Worm (Caenorhabditis elegans) whole organism, L4 larva: Measurements from ENCODE around the gene serp-1.2.

Experiments
- D1046.2 ChIP-seq: fragments of 200-800 bp; sonication (Bioruptor generic); IDR thresholded peaks from 2 replicates; pipeline ENCODE4 v1.3.6; 2022; ENCODE audit warnings: missing genetic modification characterization, missing compliant biosample characterization
- F10B5.3 ChIP-seq: sonication (generic microtip); optimal IDR thresholded peaks from 2 replicates; lab custom pipeline; 2016; ENCODE audit warnings: mild to moderate bottlenecking, missing genetic modification characterization, missing compliant biosample characterization
- F26F4.8 ChIP-seq: fragments of 200-800 bp; sonication (Bioruptor generic); conservative IDR thresholded peaks from 2 replicates; pipeline ENCODE4 v1.3.6; 2022; ENCODE audit warnings: missing genetic modification characterization, missing compliant biosample characterization
- F37D6.2 ChIP-seq: sonication (generic microtip); optimal IDR thresholded peaks from 2 replicates; lab custom pipeline; 2016; ENCODE audit warnings: mild to moderate bottlenecking, missing genetic modification characterization, missing compliant biosample characterization
- T26A8.4 ChIP-seq: fragments of 200-800 bp; sonication (Bioruptor generic); IDR thresholded peaks from 2 replicates; pipeline ENCODE4 v1.3.6; 2022; ENCODE audit warnings: missing genetic modification characterization, missing compliant biosample characterization
- Y105C5A.15 ChIP-seq: fragments of 200-800 bp; sonication (Bioruptor generic); IDR thresholded peaks from 2 replicates; pipeline ENCODE4 v1.3.6; 2022; ENCODE audit warnings: missing genetic modification characterization, missing compliant biosample characterization
- Y5F2A.4 ChIP-seq: fragments of 200-800 bp; sonication (Bioruptor generic); optimal IDR thresholded peaks from 2 replicates; lab custom pipeline; 2018; ENCODE audit warnings: mild to moderate bottlenecking, missing genetic modification characterization, missing compliant biosample characterization
- ZK337.2 ChIP-seq: fragments of 200-800 bp; sonication (Bioruptor generic); IDR thresholded peaks from 2 replicates; pipeline ENCODE4 v1.3.6; 2022; ENCODE audit warnings: missing genetic modification reagents, missing genetic modification characterization, missing compliant biosample characterization
- ZK546.5 ChIP-seq, 2 experiments: sonication (generic microtip); optimal IDR thresholded peaks; 2 replicates each; lab custom pipeline; 2017; ENCODE audit warnings: missing biosample characterization in 2 of 2, missing genetic modification characterization in 2 of 2
- aha-1 ChIP-seq: fragments of 150-350 bp; peaks from one replicate; lab custom pipeline; 2014; ENCODE audit warnings: missing biosample characterization, missing genetic modification characterization
- aly-2 ChIP-seq: sonication (generic microtip); optimal IDR thresholded peaks from 2 replicates; lab custom pipeline; 2018; ENCODE audit warnings: missing biosample characterization, missing genetic modification characterization
- ceh-32 ChIP-seq: sonication (generic microtip); optimal IDR thresholded peaks from 2 replicates; lab custom pipeline; 2016; ENCODE audit warnings: mild to moderate bottlenecking, missing genetic modification characterization, missing compliant biosample characterization; ENCODE audit not compliant: poor library complexity
- ceh-44 ChIP-seq: fragments of 200-800 bp; sonication (Bioruptor generic); IDR thresholded peaks from 2 replicates; pipeline ENCODE4 v1.3.6; 2022; ENCODE audit warnings: missing genetic modification reagents, missing genetic modification characterization, missing compliant biosample characterization
- cey-2 ChIP-seq: sonication (generic microtip); optimal IDR thresholded peaks from 3 replicates; lab custom pipeline; 2017; ENCODE audit warnings: missing genetic modification characterization, mild to moderate bottlenecking, missing compliant biosample characterization, antibody characterized with exemption, borderline replicate concordance; ENCODE audit not compliant: insufficient read depth
- daf-16 ChIP-seq, 3 experiments: sonication (generic microtip); optimal IDR thresholded peaks; 2 replicates each; lab custom pipeline; 2016 to 2017; ENCODE audit warnings: missing genetic modification characterization in 3 of 3, missing genetic modification reagents in 3 of 3, mild to moderate bottlenecking in 2 of 3, missing compliant biosample characterization in 2 of 3, missing biosample characterization in 1 of 3, moderate library complexity in 1 of 3
- dmd-6 ChIP-seq: fragments of 200-800 bp; sonication (Bioruptor generic); IDR thresholded peaks from 2 replicates; pipeline ENCODE4 v1.3.6; 2022; ENCODE audit warnings: missing genetic modification reagents, missing genetic modification characterization, missing compliant biosample characterization
- dpl-1 ChIP-seq: fragments of 150-350 bp; optimal IDR thresholded peaks from 2 replicates; lab custom pipeline; 2014; ENCODE audit warnings: missing biosample characterization, missing genetic modification reagents, missing genetic modification characterization
- duxl-1 ChIP-seq: sonication (generic microtip); optimal IDR thresholded peaks from 2 replicates; lab custom pipeline; 2016; ENCODE audit warnings: mild to moderate bottlenecking, missing genetic modification characterization, moderate library complexity, missing compliant biosample characterization; ENCODE audit not compliant: poor library complexity
- dve-1 ChIP-seq: sonication (generic microtip); optimal IDR thresholded peaks from 2 replicates; lab custom pipeline; 2017; ENCODE audit warnings: antibody characterized with exemption, mild to moderate bottlenecking, missing genetic modification characterization, missing compliant biosample characterization; ENCODE audit not compliant: insufficient read depth
- egl-43 ChIP-seq: fragments of 200-800 bp; sonication (Bioruptor generic); IDR thresholded peaks from 2 replicates; pipeline ENCODE4 v1.3.6; 2022; ENCODE audit warnings: missing genetic modification reagents, missing genetic modification characterization, missing compliant biosample characterization
- gei-8 ChIP-seq: fragments of 200-800 bp; sonication (Bioruptor generic); optimal IDR thresholded peaks from 2 replicates; lab custom pipeline; 2018; ENCODE audit warnings: mild to moderate bottlenecking, missing genetic modification characterization, missing compliant biosample characterization
- hif-1 ChIP-seq, 2 experiments: sonication (generic microtip); optimal IDR thresholded peaks; 2 replicates each; lab custom pipeline; 2016 to 2017; ENCODE audit warnings: missing compliant biosample characterization in 2 of 2, missing genetic modification characterization in 2 of 2, missing genetic modification reagents in 2 of 2, missing genotype in 2 of 2, mild to moderate bottlenecking in 1 of 2
- hmg-1.1 ChIP-seq: fragments of 200-800 bp; sonication (Bioruptor generic); IDR thresholded peaks from 2 replicates; pipeline ENCODE4 v1.3.6; 2022; ENCODE audit warnings: missing genetic modification reagents, missing genetic modification characterization, missing compliant biosample characterization
- lin-1 ChIP-seq: fragments of 200-800 bp; sonication (Bioruptor generic); IDR thresholded peaks from 2 replicates; pipeline ENCODE4 v1.3.6; 2022; ENCODE audit warnings: missing genetic modification reagents, missing genetic modification characterization, missing compliant biosample characterization
- lin-13 ChIP-seq: fragments of 150-350 bp; optimal IDR thresholded peaks from 2 replicates; lab custom pipeline; 2014; ENCODE audit warnings: missing biosample characterization, missing genetic modification reagents, missing genetic modification characterization
- lin-38 ChIP-seq: fragments of 200-800 bp; sonication (Bioruptor generic); IDR thresholded peaks from 2 replicates; pipeline ENCODE4 v1.3.6; 2022; ENCODE audit warnings: missing genetic modification reagents, missing genetic modification characterization, missing compliant biosample characterization
- mdl-1 ChIP-seq, 2 experiments: fragments of 150-350 bp in 1 of 2; sonication (generic microtip) in 1 of 2; optimal IDR thresholded peaks; 2 replicates each; lab custom pipeline; 2014 to 2017; ENCODE audit warnings: missing biosample characterization in 2 of 2, missing genetic modification characterization in 2 of 2
- mdt-29 ChIP-seq: fragments of 200-800 bp; sonication (Bioruptor generic); IDR thresholded peaks from 2 replicates; pipeline ENCODE4 v1.3.6; 2022; ENCODE audit warnings: missing genetic modification reagents, missing genetic modification characterization, missing compliant biosample characterization
- mes-2 ChIP-seq: sonication (generic microtip); optimal IDR thresholded peaks from 2 replicates; lab custom pipeline; 2016; ENCODE audit warnings: missing genotype, mild to moderate bottlenecking, missing genetic modification characterization, missing compliant biosample characterization; ENCODE audit not compliant: poor library complexity, severe bottlenecking
- mxl-2 ChIP-seq: fragments of 200-800 bp; sonication (Bioruptor generic); conservative IDR thresholded peaks from 2 replicates; pipeline ENCODE4 v1.3.6; 2022; ENCODE audit warnings: missing genetic modification reagents, missing genetic modification characterization, missing compliant biosample characterization
- mxl-3 ChIP-seq: fragments of 200-800 bp; sonication (Bioruptor generic); optimal IDR thresholded peaks from 2 replicates; lab custom pipeline; 2018; ENCODE audit warnings: mild to moderate bottlenecking, missing genetic modification characterization, missing compliant biosample characterization
- nhr-10 ChIP-seq: fragments of 150-350 bp; optimal IDR thresholded peaks from 2 replicates; lab custom pipeline; 2014; ENCODE audit warnings: missing biosample characterization, missing genetic modification characterization
- nhr-237 ChIP-seq: sonication (generic microtip); optimal IDR thresholded peaks from 2 replicates; lab custom pipeline; 2017; ENCODE audit warnings: missing biosample characterization, missing genetic modification characterization
- nhr-28 ChIP-seq: fragments of 150-350 bp; optimal IDR thresholded peaks from 2 replicates; lab custom pipeline; 2014; ENCODE audit warnings: missing biosample characterization, missing genetic modification characterization
- nhr-41 ChIP-seq: fragments of 200-800 bp; sonication (Bioruptor generic); IDR thresholded peaks from 2 replicates; pipeline ENCODE4 v1.3.6; 2022; ENCODE audit warnings: missing genetic modification reagents, missing genetic modification characterization, missing compliant biosample characterization
- nhr-42 ChIP-seq: fragments of 200-800 bp; sonication (Bioruptor generic); IDR thresholded peaks from 2 replicates; pipeline ENCODE4 v1.3.6; 2022; ENCODE audit warnings: missing genetic modification characterization, missing compliant biosample characterization
- nhr-76 ChIP-seq: fragments of 150-350 bp; optimal IDR thresholded peaks from 2 replicates; lab custom pipeline; 2014; ENCODE audit warnings: missing biosample characterization, missing genetic modification characterization
- nhr-77 ChIP-seq: fragments of 150-350 bp; optimal IDR thresholded peaks from 2 replicates; lab custom pipeline; 2014; ENCODE audit warnings: missing biosample characterization, missing genetic modification characterization
- pha-4 ChIP-seq, 2 experiments: fragments of 150-350 bp in 1 of 2; fragments of 200-800 bp in 1 of 2; sonication (Bioruptor generic) in 1 of 2; IDR thresholded peaks in 1 of 2; optimal IDR thresholded peaks in 1 of 2; 2 replicates each; pipeline versions ENCODE4 v1.3.6 to Lab custom; 2014 to 2022; ENCODE audit warnings: missing genetic modification characterization in 2 of 2, missing genetic modification reagents in 2 of 2, missing biosample characterization in 1 of 2, missing compliant biosample characterization in 1 of 2
- rbr-2 ChIP-seq: sonication (generic microtip); optimal IDR thresholded peaks from 2 replicates; lab custom pipeline; 2016; ENCODE audit warnings: missing genotype, missing genetic modification characterization, missing compliant biosample characterization
- sdz-12 ChIP-seq: fragments of 200-800 bp; sonication (Bioruptor generic); optimal IDR thresholded peaks from 2 replicates; lab custom pipeline; 2018; ENCODE audit warnings: mild to moderate bottlenecking, missing genetic modification characterization, missing compliant biosample characterization
- set-16 ChIP-seq: fragments of 200-800 bp; sonication (Bioruptor generic); IDR thresholded peaks from 2 replicates; pipeline ENCODE4 v1.3.6; 2022; ENCODE audit warnings: missing genetic modification reagents, missing genetic modification characterization, missing compliant biosample characterization
- snpc-1.2 ChIP-seq: fragments of 200-800 bp; sonication (Bioruptor generic); IDR thresholded peaks from 2 replicates; pipeline ENCODE4 v1.3.6; 2022; ENCODE audit warnings: missing genetic modification reagents, missing genetic modification characterization, missing compliant biosample characterization
- spr-1 ChIP-seq: sonication (generic microtip); optimal IDR thresholded peaks from 2 replicates; lab custom pipeline; 2016; ENCODE audit warnings: mild to moderate bottlenecking, missing genetic modification characterization, missing compliant biosample characterization
- spr-3 ChIP-seq: fragments of 200-800 bp; sonication (Bioruptor generic); optimal IDR thresholded peaks from 2 replicates; lab custom pipeline; 2018; ENCODE audit warnings: mild to moderate bottlenecking, missing genetic modification characterization, missing compliant biosample characterization
- tra-1 ChIP-seq: fragments of 200-800 bp; sonication (Bioruptor generic); IDR thresholded peaks from 2 replicates; pipeline ENCODE4 v1.3.6; 2022; ENCODE audit warnings: missing genetic modification reagents, missing genetic modification characterization, missing compliant biosample characterization
- unc-130 ChIP-seq: sonication (generic microtip); optimal IDR thresholded peaks from 2 replicates; lab custom pipeline; 2016; ENCODE audit warnings: missing genetic modification reagents, missing genetic modification characterization, missing compliant biosample characterization
- zfp-2 ChIP-seq: sonication (generic microtip); optimal IDR thresholded peaks from 2 replicates; lab custom pipeline; 2016; ENCODE audit warnings: mild to moderate bottlenecking, missing genetic modification characterization, missing compliant biosample characterization
- zip-2 ChIP-seq: fragments of 150-350 bp; optimal IDR thresholded peaks from 2 replicates; lab custom pipeline; 2014; ENCODE audit warnings: missing biosample characterization, missing genetic modification characterization
- ztf-11 ChIP-seq: fragments of 150-350 bp; optimal IDR thresholded peaks from 2 replicates; lab custom pipeline; 2014; ENCODE audit warnings: missing biosample characterization, missing genetic modification characterization

Gene serp-1.2

ce11 chrIV:8234088-8234496, 8.6 kb downstream of the serp-1.2 start (continued):
- TF ChIP-seq nhr-10 = peak; percentile 19
- no peak for TF ChIP-seq unc-130 (GFP tag; lab: Kevin White, UChicago)
- no peak for TF ChIP-seq lin-38 (GFP tag; lab: Robert Waterston, UW)
- no peak for TF ChIP-seq mdt-29 (GFP tag; lab: Robert Waterston, UW)
- peak; percentile 50 for TF ChIP-seq nhr-77 (tag; lab: Kevin White, UChicago)
- TF ChIP-seq nhr-76 = no peak
- TF ChIP-seq D1046.2 (GFP tag; lab: Robert Waterston, UW) = no peak
- TF ChIP-seq nhr-28 (tag; lab: Kevin White, UChicago) = peak; percentile 84
- TF ChIP-seq dmd-6 (GFP tag; lab: Robert Waterston, UW) = peak; percentile 62
- TF ChIP-seq mxl-2 (GFP tag; lab: Robert Waterston, UW) = no peak
- no peak for TF ChIP-seq F10B5.3 (tag; lab: Kevin White, UChicago)
- TF ChIP-seq dpl-1 (GFP tag; lab: Kevin White, UChicago) = no peak
- TF ChIP-seq sdz-12 = no peak
- TF ChIP-seq mdl-1 (tag; optimal IDR thresholded peaks at IDR 0.05; lab: Kevin White, UChicago) = peak in 1 of 2 experiments; percentile 83
- no peak for TF ChIP-seq ZK337.2 (GFP tag; lab: Robert Waterston, UW)
- no peak for TF ChIP-seq cey-2
- no peak for TF ChIP-seq hmg-1.1 (GFP tag; lab: Robert Waterston, UW)
- TF ChIP-seq ceh-32 (tag; lab: Kevin White, UChicago) = no peak
- TF ChIP-seq Y105C5A.15 (GFP tag; lab: Robert Waterston, UW) = no peak
- no peak for TF ChIP-seq hif-1 (tag; optimal IDR thresholded peaks at IDR 0.05; lab: Kevin White, UChicago)
- no peak for TF ChIP-seq Y5F2A.4
- no peak for TF ChIP-seq snpc-1.2 (GFP tag; lab: Robert Waterston, UW)
- no peak for TF ChIP-seq zfp-2 (tag; lab: Kevin White, UChicago)
- TF ChIP-seq mxl-3 (GFP tag; lab: Kevin White, UChicago) = peak; percentile 51
- no peak for TF ChIP-seq pha-4 (GFP tag; IDR thresholded peaks at IDR 0.05; lab: Robert Waterston, UW)
- TF ChIP-seq pha-4 (tag; optimal IDR thresholded peaks at IDR 0.05; lab: Kevin White, UChicago) = no peak
- TF ChIP-seq aha-1 = no peak
- TF ChIP-seq set-16 = no peak
- TF ChIP-seq zip-2 = no peak
- TF ChIP-seq T26A8.4 (GFP tag; lab: Robert Waterston, UW) = no peak
- no peak for TF ChIP-seq lin-13 (GFP tag; lab: Kevin White, UChicago)
- TF ChIP-seq ceh-44 (GFP tag; lab: Robert Waterston, UW) = no peak
- no peak for TF ChIP-seq duxl-1 (tag; lab: Kevin White, UChicago)
- no peak for TF ChIP-seq aly-2 (tag; lab: Kevin White, UChicago)
- TF ChIP-seq mes-2 (tag; lab: Kevin White, UChicago) = no peak
- no peak for TF ChIP-seq gei-8 (GFP tag; lab: Kevin White, UChicago)
- TF ChIP-seq tra-1 (GFP tag; lab: Robert Waterston, UW) = no peak
- TF ChIP-seq nhr-237 (tag; lab: Kevin White, UChicago) = no peak
- TF ChIP-seq egl-43 (GFP tag; lab: Robert Waterston, UW) = no peak
- TF ChIP-seq daf-16 (GFP tag; optimal IDR thresholded peaks at IDR 0.05; lab: Kevin White, UChicago) = no peak
- peak; percentile 58 for TF ChIP-seq daf-16 (tag; optimal IDR thresholded peaks at IDR 0.05; lab: Kevin White, UChicago)
- no peak for TF ChIP-seq ZK546.5 (tag; optimal IDR thresholded peaks at IDR 0.05; lab: Kevin White, UChicago)
- no peak for TF ChIP-seq F37D6.2 (tag; lab: Kevin White, UChicago)
- no peak for TF ChIP-seq ztf-11 (tag; lab: Kevin White, UChicago)
- TF ChIP-seq spr-3 = no peak
- TF ChIP-seq spr-1 = no peak
- peak; percentile 25 for TF ChIP-seq dve-1 (tag; lab: Kevin White, UChicago)
- no peak for TF ChIP-seq lin-1 (GFP tag; lab: Robert Waterston, UW)
- no peak for TF ChIP-seq nhr-42 (GFP tag; lab: Robert Waterston, UW)
- no peak for TF ChIP-seq nhr-41 (GFP tag; lab: Robert Waterston, UW)
- no peak for TF ChIP-seq F26F4.8 (GFP tag; lab: Robert Waterston, UW)
- TF ChIP-seq rbr-2 (tag; lab: Kevin White, UChicago) = no peak
